Fruit fly (Drosophila melanogaster): ENCODE data around the gene CG32246.

CG32246 gene

dm6 chr3L:4620919-4621318 lies at the start of gene CG32246:
Gene CG32246 (plus strand): TSS chr3L:4621219.
- TF ChIP-seq Smox (GFP tag; optimal IDR thresholded peaks at IDR 0.05) (no peak), Eip78C (GFP tag) (no peak), spab (GFP tag; optimal IDR thresholded peaks at IDR 0.05) (no peak), dsx (GFP tag; optimal IDR thresholded peaks at IDR 0.05; ENCODE audit: poor library complexity, severe bottlenecking) (no peak), CG16779 (tag; optimal IDR thresholded peaks at IDR 0.05) (no peak), achi (GFP tag; optimal IDR thresholded peaks at IDR 0.05) (no peak), esn (GFP tag; optimal IDR thresholded peaks at IDR 0.05) (no peak), Sox15 (GFP tag; optimal IDR thresholded peaks at IDR 0.05) (no peak)

DNA sequence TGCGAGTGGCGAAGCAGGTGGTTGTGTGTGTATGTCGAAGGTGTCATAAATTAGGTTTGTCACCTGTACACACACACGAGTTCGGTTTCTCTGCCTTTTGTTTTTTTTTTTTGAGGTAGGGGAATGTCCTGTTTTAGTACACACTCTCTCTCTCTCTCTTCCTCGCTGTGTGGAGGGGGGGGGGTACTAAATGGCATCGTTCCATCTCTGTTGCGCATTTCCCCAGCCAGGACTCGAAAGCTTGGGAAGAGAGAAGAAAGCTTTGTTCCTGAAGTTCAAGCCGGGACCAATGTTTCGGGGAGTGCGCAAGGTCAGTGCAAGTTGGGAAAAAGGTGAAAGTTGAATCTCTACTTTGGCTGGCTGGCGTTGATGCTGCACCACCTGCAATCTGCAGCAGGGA lies 46.6 kb upstream of the CG32246 start:
- TF ChIP-seq ss (GFP tag; optimal IDR thresholded peaks at IDR 0.05), result no peak
- TF ChIP-seq CG6808 (GFP tag; optimal IDR thresholded peaks at IDR 0.05), result no peak
- TF ChIP-seq CG32006 (GFP tag; optimal IDR thresholded peaks at IDR 0.05), result no peak
- TF ChIP-seq CG16779 (tag; optimal IDR thresholded peaks at IDR 0.05), result no peak
- no peak for TF ChIP-seq CG6276 (GFP tag; optimal IDR thresholded peaks at IDR 0.05)
- no peak for TF ChIP-seq CG8119 (GFP tag; IDR thresholded peaks at IDR 0.05)
- no peak for TF ChIP-seq pdm3 (GFP tag; optimal IDR thresholded peaks at IDR 0.05)
- no peak for TF ChIP-seq topi (GFP tag; optimal IDR thresholded peaks at IDR 0.05)
- no peak for TF ChIP-seq spab (GFP tag; optimal IDR thresholded peaks at IDR 0.05)
- TF ChIP-seq lz (GFP tag; optimal IDR thresholded peaks at IDR 0.05), result no peak
- no peak for TF ChIP-seq Hr38 (GFP tag; optimal IDR thresholded peaks at IDR 0.05)
- TF ChIP-seq CG11902 (GFP tag; optimal IDR thresholded peaks at IDR 0.05), result no peak
- TF ChIP-seq Eip93F (GFP tag; optimal IDR thresholded peaks at IDR 0.05), result no peak
- no peak for TF ChIP-seq Hr4 (GFP tag; optimal IDR thresholded peaks at IDR 0.05)
- no peak for TF ChIP-seq dsx (GFP tag; optimal IDR thresholded peaks at IDR 0.05; ENCODE audit: poor library complexity, severe bottlenecking)

- no peak for TF ChIP-seq svp (GFP tag)
- no peak for TF ChIP-seq CG8119 (GFP tag; IDR thresholded peaks at IDR 0.05)
- TF ChIP-seq CG6854 (GFP tag; optimal IDR thresholded peaks at IDR 0.05), result no peak
- no peak for TF ChIP-seq CG6808 (GFP tag; optimal IDR thresholded peaks at IDR 0.05)
- no peak for TF ChIP-seq Eip75B (GFP tag; optimal IDR thresholded peaks at IDR 0.05)
- TF ChIP-seq CG4318 (GFP tag; optimal IDR thresholded peaks at IDR 0.05), result no peak
Measured at dm6 chr3L:4575392-4575791, 45.6 kb upstream of the CG32246 start.

DNA sequence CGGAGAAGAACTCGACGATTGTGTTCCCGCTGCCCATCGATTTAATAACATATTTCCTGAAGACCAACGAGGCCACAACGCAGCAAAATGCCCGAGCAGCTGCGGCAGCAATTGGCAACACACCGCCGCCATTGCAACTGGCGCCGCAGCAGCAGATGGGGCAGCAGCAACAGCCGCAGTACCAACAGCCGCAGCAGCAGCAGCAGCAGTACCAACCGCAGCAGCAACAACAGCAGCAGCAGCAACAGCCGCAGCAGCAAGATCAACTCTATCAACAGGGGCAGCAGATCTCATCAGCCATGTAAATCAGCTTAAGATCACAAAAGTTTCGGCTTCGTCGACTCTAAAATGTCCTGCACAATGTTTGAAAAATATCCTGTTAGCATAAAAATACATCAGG lies 31.0 kb upstream of the CG32246 start:
- TF ChIP-seq CG34406 (GFP tag; optimal IDR thresholded peaks at IDR 0.05) (no peak), Sox102F (GFP tag; optimal IDR thresholded peaks at IDR 0.05) (no peak), topi (GFP tag; optimal IDR thresholded peaks at IDR 0.05) (no peak), CG31627 (GFP tag; optimal IDR thresholded peaks at IDR 0.05) (no peak), CG8119 (GFP tag; IDR thresholded peaks at IDR 0.05) (no peak), cyc (GFP tag; optimal IDR thresholded peaks at IDR 0.05) (no peak), Sox14 (GFP tag; optimal IDR thresholded peaks at IDR 0.05) (no peak), CG7368 (GFP tag; optimal IDR thresholded peaks at IDR 0.05) (no peak), lz (GFP tag; optimal IDR thresholded peaks at IDR 0.05) (no peak), Gug (GFP tag; IDR thresholded peaks at IDR 0.05) (no peak), CG32006 (GFP tag; optimal IDR thresholded peaks at IDR 0.05) (no peak), CG6276 (GFP tag; optimal IDR thresholded peaks at IDR 0.05) (no peak), CG3032 (tag; optimal IDR thresholded peaks at IDR 0.05) (no peak), CG9139 (GFP tag; optimal IDR thresholded peaks at IDR 0.05) (no peak), svp (GFP tag) (no peak), vri (GFP tag; optimal IDR thresholded peaks at IDR 0.05) (no peak)

- TF ChIP-seq CG9139 (GFP tag; optimal IDR thresholded peaks at IDR 0.05) (no peak), CG8632 (GFP tag; optimal IDR thresholded peaks at IDR 0.05) (no peak), eg (GFP tag; IDR thresholded peaks at IDR 0.05) (no peak)
Measured at dm6 chr3L:4599747-4600146, 21.3 kb upstream of the CG32246 start.

Measured in whole organism, prepupa.